Fruit fly (Drosophila melanogaster) ovary, adult (tissue): ENCODE measurements around the gene CG14109.
A peak's percentile ranks its signal among the peaks of the same experiment; 100 is the strongest.

Source experiments
- CG17801 ChIP-seq: fragments of 200-800 bp; optimal IDR thresholded peaks from 2 replicates; lab custom pipeline; 2019; ENCODE audit warnings: missing biosample characterization, mild to moderate bottlenecking, missing genetic modification characterization, moderate library complexity; ENCODE audit not compliant: partially characterized antibody

Gene CG14109

DNA sequence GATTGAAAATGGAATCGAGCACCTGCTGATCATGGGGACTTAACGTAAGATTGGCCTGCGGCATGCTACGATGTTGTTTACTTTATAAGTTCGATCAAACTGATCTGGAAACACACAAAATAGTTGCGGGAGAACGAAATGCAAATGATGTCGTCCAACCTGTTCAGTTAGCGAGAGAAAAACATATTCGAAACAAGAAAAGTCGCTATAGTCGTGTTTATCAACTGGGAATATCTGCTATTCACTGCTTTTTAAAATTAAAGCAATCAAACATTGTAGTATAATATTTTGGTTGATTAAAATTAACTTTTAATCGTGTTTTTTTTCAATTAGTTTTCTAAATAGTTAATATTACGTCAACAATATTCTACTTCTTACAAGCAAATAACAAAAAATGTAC, 14.1 kb upstream of the CG14109 start, which contains the start of gene CG14105:
Gene CG14105, minus strand, starts transcription at position 101 of the 400 bp plus-strand sequence.
- TF ChIP-seq CG17801 (GFP tag; lab: Kevin White, UChicago), result no peak

DNA sequence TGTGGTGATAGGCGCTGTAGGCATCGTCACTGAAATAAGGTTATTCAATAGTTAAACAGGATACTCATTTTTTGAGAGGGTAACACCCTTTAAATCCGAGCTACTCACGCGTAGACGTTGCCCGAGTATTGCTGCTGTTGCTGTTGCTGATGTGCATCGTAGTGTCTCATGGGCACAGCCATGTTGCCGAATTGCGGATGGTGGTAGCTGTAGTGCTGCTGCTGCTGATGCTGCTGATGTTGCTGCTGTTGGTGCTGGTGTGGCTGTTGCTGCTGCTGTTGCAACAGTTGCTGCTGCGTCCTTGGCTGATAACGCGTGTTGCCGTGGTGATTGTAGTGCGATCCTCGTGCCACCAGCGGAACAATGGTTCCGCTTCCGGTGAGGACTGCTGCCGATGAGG, 10.5 kb upstream of the CG14109 start:
- no peak for TF ChIP-seq CG17801 (GFP tag; lab: Kevin White, UChicago)

DNA sequence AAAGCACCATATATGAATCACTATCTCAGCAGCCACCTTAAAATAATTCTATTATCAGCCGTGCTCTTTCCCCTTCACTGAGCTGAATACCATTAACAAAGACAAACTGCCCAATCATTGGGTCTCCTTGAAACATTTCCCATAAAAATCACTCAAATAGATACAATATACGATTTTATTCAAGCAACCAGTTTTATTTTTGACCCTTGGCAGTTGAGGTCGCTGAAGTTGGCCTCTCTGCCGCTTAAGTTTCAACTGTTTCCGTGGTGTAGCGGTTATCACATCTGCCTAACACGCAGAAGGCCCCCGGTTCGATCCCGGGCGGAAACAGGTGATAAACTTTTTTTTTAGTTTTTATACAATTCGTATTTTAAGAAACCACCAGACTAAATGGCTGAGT, 7.9 kb upstream of the CG14109 start:
- TF ChIP-seq CG17801 (GFP tag; lab: Kevin White, UChicago), result no peak

DNA sequence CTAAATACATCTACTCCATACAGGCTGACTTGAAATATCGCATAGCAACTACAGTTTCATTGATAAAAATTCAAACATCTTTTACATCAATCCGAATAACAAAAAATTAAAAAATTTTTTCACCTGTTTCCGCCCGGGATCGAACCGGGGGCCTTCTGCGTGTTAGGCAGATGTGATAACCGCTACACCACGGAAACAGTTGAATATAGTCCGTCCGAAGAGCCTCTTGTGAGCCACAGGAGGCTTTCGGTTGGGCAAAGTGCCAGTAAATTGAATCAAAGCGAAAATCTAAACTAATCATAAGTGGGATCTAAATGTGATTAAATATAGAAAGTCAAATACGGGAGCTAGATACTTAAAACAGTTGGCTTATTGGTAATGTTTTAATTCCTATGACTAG, 7.2 kb upstream of the CG14109 start:
- TF ChIP-seq CG17801 (GFP tag; lab: Kevin White, UChicago), result no peak

DNA sequence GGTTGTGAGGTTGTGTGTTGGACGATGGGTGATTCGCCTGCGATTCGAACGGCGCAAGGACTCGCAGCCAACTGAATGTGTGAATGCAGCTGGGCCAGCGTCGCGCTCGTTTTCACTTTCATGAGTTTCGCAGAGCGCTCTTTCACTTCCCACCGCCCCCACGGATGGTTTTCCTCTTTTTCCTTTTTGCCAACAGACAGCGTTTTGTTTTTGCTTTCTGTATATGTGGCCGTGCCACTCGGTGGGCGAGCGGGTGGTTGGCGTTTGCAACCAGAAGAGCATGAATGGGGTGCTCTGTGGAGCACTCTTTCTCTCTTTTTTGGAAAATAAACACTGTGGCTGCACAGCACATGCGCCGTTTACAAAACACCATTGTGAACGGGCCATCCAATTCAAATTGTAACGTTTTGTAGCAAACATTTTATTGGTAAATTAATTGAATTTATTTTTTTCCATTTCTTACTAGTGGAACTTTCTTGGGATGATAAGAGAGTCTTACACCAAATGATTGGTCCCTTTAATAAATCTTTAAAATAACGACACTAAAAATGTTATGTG, 5.5 kb upstream of the CG14109 start, which contains the start of gene CG10713:
Gene CG10713, minus strand, starts transcription at position 60 of the 558 bp plus-strand sequence.
- no peak for TF ChIP-seq CG17801 (GFP tag; lab: Kevin White, UChicago)

DNA sequence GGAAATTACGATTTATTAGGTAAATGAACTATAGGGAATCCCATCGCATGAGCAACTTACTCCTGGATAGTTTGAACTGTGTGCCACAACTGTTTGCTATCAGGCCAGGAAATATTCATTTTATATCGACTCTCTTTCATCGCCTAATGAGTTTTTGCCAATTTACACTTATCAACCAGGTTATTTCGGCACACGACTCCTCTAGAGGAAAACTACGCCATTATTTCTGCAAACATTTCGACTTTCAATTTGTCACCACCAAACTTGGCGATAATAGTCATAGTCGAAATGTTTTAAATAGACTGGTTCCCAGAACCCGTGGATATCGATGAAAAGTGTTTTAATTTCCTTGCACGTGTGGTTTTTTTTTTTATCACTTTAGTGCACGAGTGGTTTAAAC, 3.7 kb upstream of the CG14109 start, which contains the start of gene CG10154:
Gene CG10154, minus strand, starts transcription at position 101 of the 400 bp plus-strand sequence.
- TF ChIP-seq CG17801 (GFP tag; lab: Kevin White, UChicago), result no peak

DNA sequence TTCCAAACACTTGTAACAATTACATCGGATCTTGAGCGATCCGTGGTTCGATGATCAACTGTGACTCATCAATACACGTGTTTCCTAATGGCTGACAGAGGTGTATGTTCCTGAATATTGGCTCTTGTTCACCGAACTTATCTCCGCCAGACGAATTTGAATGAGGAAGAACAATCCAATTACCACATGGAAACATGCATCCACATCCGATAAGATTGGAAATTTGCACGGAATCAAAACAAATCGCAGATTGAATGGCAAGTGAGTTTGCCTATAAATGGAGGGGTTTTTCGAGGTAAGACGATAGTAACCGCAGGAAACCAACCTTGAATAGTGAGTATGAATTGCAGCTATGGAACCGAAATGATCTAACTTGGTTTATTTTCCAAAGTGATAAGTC, 3.1 kb upstream of the CG14109 start, which contains the start of gene CG10725:
Gene CG10725, plus strand, starts transcription at position 301 of the 400 bp plus-strand sequence.
- TF ChIP-seq CG17801 (GFP tag; lab: Kevin White, UChicago), result no peak

DNA sequence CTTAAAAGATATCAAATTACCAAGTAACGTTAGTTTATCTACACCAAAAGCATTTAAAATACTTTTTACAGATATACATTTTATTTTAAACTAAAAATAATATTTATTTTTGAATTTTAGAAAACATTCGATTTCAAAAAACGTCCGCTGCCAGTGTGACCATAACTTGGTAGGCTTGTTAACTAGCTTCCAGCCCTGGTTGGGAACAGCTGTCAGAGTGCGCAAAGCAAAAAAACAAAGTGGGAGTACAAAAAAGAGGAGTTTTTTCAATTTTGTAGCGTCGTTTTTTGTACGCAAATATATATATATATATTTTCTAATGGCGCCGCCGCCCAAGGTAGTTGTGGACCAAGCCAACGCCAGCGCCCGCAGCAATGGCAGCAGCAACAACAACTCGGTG, 1.7 kb downstream of the CG14109 start, which contains the start of gene cmb:
Gene cmb, plus strand, starts transcription at position 195 of the 400 bp plus-strand sequence.
- TF ChIP-seq CG17801 (GFP tag; lab: Kevin White, UChicago), result peak; percentile 93

DNA sequence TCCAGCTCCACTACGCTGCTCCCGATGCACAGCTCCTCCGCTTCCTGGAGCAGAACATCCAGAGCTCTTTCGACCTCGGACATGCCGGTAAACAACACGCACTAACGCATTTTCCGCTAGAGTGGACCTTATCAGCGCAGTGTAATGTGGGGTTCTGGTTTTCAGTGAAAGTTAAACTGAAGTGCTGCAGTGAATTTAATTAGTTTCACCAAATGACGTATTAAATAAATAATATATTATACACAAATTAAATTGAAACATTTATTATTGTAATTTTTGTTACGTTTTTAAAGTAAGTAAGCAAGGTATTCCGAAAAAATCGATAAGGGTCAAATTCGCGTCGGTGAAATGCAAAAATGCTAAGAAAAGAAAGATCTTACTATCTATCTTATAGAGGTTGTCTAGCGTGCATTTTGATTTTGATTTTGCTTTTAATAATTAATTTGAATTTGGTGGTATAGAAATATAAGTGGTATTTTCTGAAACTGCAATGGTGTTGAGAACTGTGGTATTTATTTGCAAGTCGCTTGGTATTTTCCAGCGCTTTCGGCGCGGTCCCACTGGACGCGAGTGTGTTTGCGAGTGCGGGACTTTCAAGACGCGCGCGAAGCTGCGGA, 9.6 kb downstream of the CG14109 start, which contains the start of the genes JMJD7 and CG10738:
Gene JMJD7, minus strand, starts transcription at position 107 of the 617 bp plus-strand sequence.
Gene CG10738, plus strand, starts transcription at position 594 of the 617 bp plus-strand sequence.
- TF ChIP-seq CG17801 (GFP tag; lab: Kevin White, UChicago), result peak; percentile 69

DNA sequence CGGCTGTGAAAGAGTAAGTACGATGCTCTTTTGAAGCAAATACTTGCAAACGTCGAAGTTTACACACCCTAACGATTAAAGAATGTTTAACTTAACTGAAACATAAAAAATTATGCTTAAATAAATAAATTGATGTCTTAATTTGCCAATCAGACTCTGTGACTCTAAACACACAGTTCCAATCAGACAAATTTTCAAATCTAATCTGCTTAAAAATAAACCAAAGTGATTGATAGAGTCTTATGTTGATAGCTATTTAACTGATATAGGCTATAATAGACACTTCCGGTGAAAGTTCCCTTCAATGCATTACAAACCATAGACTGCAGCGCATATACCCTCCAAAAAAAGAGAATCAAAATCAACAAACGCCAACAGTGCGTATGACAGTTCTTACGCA, 10.9 kb downstream of the CG14109 start:
- TF ChIP-seq CG17801 (GFP tag; lab: Kevin White, UChicago), result no peak

DNA sequence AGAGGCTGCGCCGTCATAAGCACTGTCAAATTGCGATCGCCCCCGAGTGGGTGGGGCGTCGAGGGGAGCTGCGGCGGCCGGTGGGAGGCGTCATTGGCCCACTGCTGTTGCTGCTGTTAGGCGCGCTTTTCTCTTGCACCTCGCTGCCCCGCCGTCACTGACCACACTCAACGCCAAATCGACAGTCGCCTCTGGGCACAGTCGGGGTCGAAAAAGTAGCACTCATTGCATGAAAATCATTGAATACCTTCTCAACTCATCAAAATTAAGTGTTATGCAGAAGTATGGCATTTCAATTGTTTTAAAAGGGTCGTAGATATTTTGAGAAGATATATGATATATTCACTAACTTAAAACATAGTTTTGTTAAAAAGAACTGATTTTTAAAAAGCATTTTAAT, 11.6 kb downstream of the CG14109 start:
- no peak for TF ChIP-seq CG17801 (GFP tag; lab: Kevin White, UChicago)

DNA sequence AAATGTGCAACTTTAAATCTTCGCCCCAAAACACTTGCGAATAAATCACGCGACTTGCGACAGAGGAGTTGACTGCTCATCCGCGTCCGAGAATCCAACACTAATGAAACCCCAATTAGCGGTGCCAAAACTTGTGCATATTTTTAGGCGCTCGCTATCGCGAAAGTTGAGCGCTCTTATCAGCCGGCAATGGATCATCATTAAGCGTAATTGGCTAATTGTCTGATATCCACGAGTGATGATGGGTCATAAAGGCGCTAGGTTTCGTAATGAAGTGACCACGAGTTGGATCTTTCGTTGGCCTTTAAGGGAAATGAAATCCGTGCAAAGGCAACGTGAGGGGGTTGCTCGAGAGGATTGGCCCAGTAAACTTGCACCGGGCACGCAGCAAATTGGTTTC, 14.0 kb downstream of the CG14109 start:
- peak; percentile 2 for TF ChIP-seq CG17801 (GFP tag; lab: Kevin White, UChicago)

DNA sequence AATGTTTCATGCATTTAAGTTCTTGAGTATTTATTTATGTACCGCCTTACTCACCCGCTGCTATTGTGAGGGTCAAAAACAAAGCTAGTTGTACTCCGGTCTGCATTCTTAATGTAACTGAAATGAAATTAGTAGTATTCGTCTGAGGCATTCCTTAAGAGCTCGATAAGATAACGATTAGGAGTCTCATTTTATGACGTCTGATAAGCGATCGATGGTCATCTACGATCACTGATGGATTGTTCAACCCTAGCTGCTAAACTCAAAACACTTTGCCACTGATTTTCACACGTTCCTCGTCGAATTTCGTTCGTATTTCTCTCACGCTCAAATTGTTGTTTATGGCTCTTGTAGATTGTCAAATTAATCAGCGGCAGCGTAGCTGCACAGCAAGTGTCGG, 16.4 kb downstream of the CG14109 start, which contains the start of gene CG10116:
Gene CG10116, minus strand, starts transcription at position 106 of the 400 bp plus-strand sequence.
- TF ChIP-seq CG17801 (GFP tag; lab: Kevin White, UChicago), result no peak

DNA sequence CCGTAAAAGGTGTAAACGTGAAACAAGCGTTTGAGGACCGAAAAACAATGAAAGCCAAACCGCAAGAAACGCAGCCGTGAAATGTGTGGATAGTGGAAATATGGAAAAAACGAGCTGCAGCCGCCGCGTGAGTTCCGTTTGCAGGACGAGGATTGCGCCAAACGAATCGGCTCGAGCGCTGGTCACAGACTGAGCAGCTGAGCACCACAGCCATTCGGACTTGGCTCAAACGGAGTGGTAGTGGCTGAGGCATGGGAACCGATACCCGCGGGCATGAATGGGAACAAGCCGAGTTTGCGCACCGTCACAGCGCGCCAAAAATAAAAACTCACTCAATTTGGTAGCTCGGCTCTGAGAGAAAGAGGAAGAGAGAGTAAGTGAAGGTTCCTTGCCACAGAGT, 33.9 kb downstream of the CG14109 start, which contains the start of gene CG10089:
Gene CG10089, minus strand, starts transcription at position 181 of the 400 bp plus-strand sequence.
- no peak for TF ChIP-seq CG17801 (GFP tag; lab: Kevin White, UChicago)

DNA sequence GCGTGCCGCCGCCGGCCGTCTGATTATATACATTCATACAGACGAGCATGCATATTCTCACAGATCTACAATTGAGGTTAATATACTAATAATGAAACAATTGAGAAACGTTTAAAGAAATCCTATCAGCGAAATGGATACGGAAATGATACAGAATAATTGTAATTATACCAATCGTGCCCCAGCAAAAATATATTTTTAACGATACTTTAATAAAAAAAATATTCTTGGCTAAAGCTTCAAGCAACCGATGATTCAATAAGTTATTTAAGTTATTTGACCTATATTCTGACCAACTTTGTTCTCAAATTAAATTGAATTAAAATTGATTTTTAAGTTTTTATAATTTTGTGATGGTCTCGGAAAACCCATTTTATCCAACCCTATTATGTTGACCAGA, 35.4 kb downstream of the CG14109 start:
- TF ChIP-seq CG17801 (GFP tag; lab: Kevin White, UChicago), result peak; percentile 46
